Fruit fly (Drosophila melanogaster) whole organism, wandering third instar larva: Measurements from ENCODE around the gene prd1.

ENCODE experiments used
- Abd-B ChIP-seq: fragments of >200 bp; optimal IDR thresholded peaks from 2 replicates; lab custom pipeline; 2017; ENCODE audit warnings: missing biosample characterization, missing genetic modification characterization
- CG32264 ChIP-seq: fragments of 200-800 bp; sonication (Bioruptor generic); optimal IDR thresholded peaks from 2 replicates; lab custom pipeline; 2016; ENCODE audit warnings: missing biosample characterization, missing genetic modification characterization
- CG9705 ChIP-seq: fragments of 200-800 bp; sonication (Bioruptor generic); optimal IDR thresholded peaks from 2 replicates; lab custom pipeline; 2018; ENCODE audit warnings: missing biosample characterization, mild to moderate bottlenecking, missing genetic modification characterization
- CrebA ChIP-seq: fragments of 200-800 bp; sonication (Bioruptor generic); optimal IDR thresholded peaks from 2 replicates; lab custom pipeline; 2016; ENCODE audit warnings: missing biosample characterization, mild to moderate bottlenecking, missing genetic modification characterization, borderline replicate concordance
- Dfd ChIP-seq: fragments of >200 bp; optimal IDR thresholded peaks from 2 replicates; lab custom pipeline; 2017; ENCODE audit warnings: missing biosample characterization, missing genetic modification characterization
- Dif ChIP-seq: fragments of 200-275, 200-300 bp; sonication (Bioruptor generic); optimal IDR thresholded peaks from 2 replicates; lab custom pipeline; 2018; ENCODE audit warnings: missing biosample characterization, missing genetic modification characterization; ENCODE audit not compliant: partially characterized antibody
- GATAd ChIP-seq: sonication (Bioruptor generic); optimal IDR thresholded peaks from 2 replicates; lab custom pipeline; 2016; ENCODE audit warnings: missing biosample characterization, missing genetic modification characterization
- HLH106 ChIP-seq: fragments of 200-800 bp; optimal IDR thresholded peaks from 3 replicates; lab custom pipeline; 2019; ENCODE audit warnings: missing biosample characterization, mild to moderate bottlenecking, missing genetic modification characterization, moderate library complexity
- Hnf4 ChIP-seq: fragments of 200-800 bp; sonication (Bioruptor generic); optimal IDR thresholded peaks from 2 replicates; lab custom pipeline; 2016; ENCODE audit warnings: missing biosample characterization, mild to moderate bottlenecking, missing genetic modification characterization
- Hr78 ChIP-seq: fragments of >200 bp; optimal IDR thresholded peaks from 2 replicates; lab custom pipeline; 2017; ENCODE audit warnings: missing biosample characterization, missing genetic modification characterization
- Hr83 ChIP-seq: fragments of 200-300 bp; sonication (Bioruptor generic); optimal IDR thresholded peaks from 2 replicates; lab custom pipeline; 2016; ENCODE audit warnings: missing biosample characterization, mild to moderate bottlenecking, missing genetic modification characterization, moderate library complexity; ENCODE audit not compliant: poor library complexity, severe bottlenecking
- Jra ChIP-seq: sonication (Bioruptor generic); optimal IDR thresholded peaks from 2 replicates; lab custom pipeline; 2016; ENCODE audit warnings: missing biosample characterization, missing genetic modification characterization
- Mio ChIP-seq: sonication (Bioruptor generic); optimal IDR thresholded peaks from 2 replicates; lab custom pipeline; 2016; ENCODE audit warnings: missing biosample characterization, missing genetic modification characterization
- Myc ChIP-seq: fragments of >200 bp; optimal IDR thresholded peaks from 2 replicates; lab custom pipeline; 2017
- N ChIP-seq: fragments of >200 bp; optimal IDR thresholded peaks from 2 replicates; lab custom pipeline; 2018; ENCODE audit warnings: missing biosample characterization, missing external identifiers, missing genetic modification characterization
- OdsH ChIP-seq: fragments of 200-800 bp; sonication (Bioruptor generic); optimal IDR thresholded peaks from 2 replicates; lab custom pipeline; 2016; ENCODE audit warnings: missing biosample characterization, mild to moderate bottlenecking, missing genetic modification characterization
- Rel ChIP-seq, 2 experiments: fragments of 200-800 bp; sonication (Bioruptor generic) in 1 of 2; optimal IDR thresholded peaks; 2 replicates in 1 of 2; 3 replicates in 1 of 2; lab custom pipeline; 2016 to 2019; ENCODE audit warnings: mild to moderate bottlenecking in 2 of 2, missing biosample characterization in 2 of 2, missing genetic modification characterization in 2 of 2, moderate library complexity in 1 of 2
- Sp1 ChIP-seq: fragments of 200-800 bp; sonication (Bioruptor generic); optimal IDR thresholded peaks from 3 replicates; lab custom pipeline; 2019; ENCODE audit warnings: missing biosample characterization, mild to moderate bottlenecking, missing genetic modification characterization, moderate library complexity
- Vsx2 ChIP-seq: fragments of 200-300, 225-300 bp; sonication (Bioruptor generic); optimal IDR thresholded peaks from 2 replicates; lab custom pipeline; 2018; ENCODE audit warnings: missing biosample characterization, missing genetic modification characterization; ENCODE audit not compliant: partially characterized antibody
- br ChIP-seq: fragments of 200-800 bp; sonication (Bioruptor generic); optimal IDR thresholded peaks from 2 replicates; lab custom pipeline; 2016; ENCODE audit warnings: missing biosample characterization, missing genetic modification characterization
- brk ChIP-seq: fragments of 200-800 bp; sonication (Bioruptor generic); optimal IDR thresholded peaks from 2 replicates; lab custom pipeline; 2016; ENCODE audit warnings: missing biosample characterization, mild to moderate bottlenecking, missing genetic modification characterization
- dl ChIP-seq, 2 experiments: fragments of 175-275, 200-275 bp in 1 of 2; fragments of 200-275 bp in 1 of 2; sonication (Bioruptor generic); optimal IDR thresholded peaks; lab custom pipeline; 2018; ENCODE audit warnings: mild to moderate bottlenecking in 2 of 2, missing biosample characterization in 2 of 2, missing genetic modification characterization in 2 of 2, moderate library complexity in 2 of 2; ENCODE audit not compliant: partially characterized antibody in 2 of 2, insufficient read depth in 1 of 2
- dmrt93B ChIP-seq: fragments of 200-800 bp; sonication (Bioruptor generic); optimal IDR thresholded peaks from 2 replicates; lab custom pipeline; 2018; ENCODE audit warnings: missing biosample characterization, mild to moderate bottlenecking, missing genetic modification characterization
- dsf ChIP-seq: sonication (Bioruptor generic); optimal IDR thresholded peaks from 2 replicates; lab custom pipeline; 2016; ENCODE audit warnings: missing biosample characterization, missing genetic modification characterization, borderline replicate concordance
- ey ChIP-seq: fragments of 200-800 bp; sonication (Bioruptor generic); optimal IDR thresholded peaks from 2 replicates; lab custom pipeline; 2016; ENCODE audit warnings: missing biosample characterization, missing genetic modification characterization
- foxo ChIP-seq, 2 experiments: fragments of 200-800 bp; sonication (Bioruptor generic); optimal IDR thresholded peaks; 2 replicates in 1 of 2; 3 replicates in 1 of 2; lab custom pipeline; 2016 to 2017; ENCODE audit warnings: missing biosample characterization in 2 of 2, missing genetic modification characterization in 2 of 2
- fru ChIP-seq: fragments of 200-800 bp; sonication (Bioruptor generic); optimal IDR thresholded peaks from 3 replicates; lab custom pipeline; 2016; ENCODE audit warnings: missing biosample characterization, mild to moderate bottlenecking, missing genetic modification characterization
- h ChIP-seq: fragments of 200-800 bp; sonication (Bioruptor generic); optimal IDR thresholded peaks from 3 replicates; lab custom pipeline; 2016; ENCODE audit warnings: missing biosample characterization, mild to moderate bottlenecking, missing genetic modification characterization
- jim ChIP-seq: fragments of 175-275, 200-325 bp; sonication (Bioruptor generic); optimal IDR thresholded peaks from 2 replicates; lab custom pipeline; 2016; ENCODE audit warnings: missing biosample characterization, mild to moderate bottlenecking, missing genetic modification characterization
- lola ChIP-seq: fragments of >200 bp; optimal IDR thresholded peaks from 2 replicates; lab custom pipeline; 2017; ENCODE audit warnings: missing biosample characterization, missing genetic modification characterization
- pan ChIP-seq: fragments of >200 bp; optimal IDR thresholded peaks from 2 replicates; lab custom pipeline; 2017
- psq ChIP-seq: fragments of 200-800 bp; sonication (Bioruptor generic); optimal IDR thresholded peaks from 3 replicates; lab custom pipeline; 2017; ENCODE audit warnings: missing biosample characterization, mild to moderate bottlenecking, missing genetic modification characterization, moderate library complexity
- rgr ChIP-seq: fragments of 200-800 bp; sonication (Bioruptor generic); optimal IDR thresholded peaks from 3 replicates; lab custom pipeline; 2016; ENCODE audit warnings: missing biosample characterization, mild to moderate bottlenecking, missing genetic modification characterization
- sage ChIP-seq: fragments of 200-800 bp; sonication (Bioruptor generic); optimal IDR thresholded peaks from 2 replicates; lab custom pipeline; 2016; ENCODE audit warnings: missing biosample characterization, mild to moderate bottlenecking, missing genetic modification characterization
- sv ChIP-seq: fragments of 200-800 bp; sonication (Bioruptor generic); optimal IDR thresholded peaks from 3 replicates; lab custom pipeline; 2016; ENCODE audit warnings: missing biosample characterization, missing genetic modification characterization
- tai ChIP-seq: sonication (Bioruptor generic); optimal IDR thresholded peaks from 2 replicates; lab custom pipeline; 2016; ENCODE audit warnings: missing biosample characterization, missing genetic modification characterization
- usp ChIP-seq: fragments of >200 bp; optimal IDR thresholded peaks from 2 replicates; lab custom pipeline; 2017; ENCODE audit warnings: missing biosample characterization, missing genetic modification characterization
- woc ChIP-seq: sonication (Bioruptor generic); optimal IDR thresholded peaks from 2 replicates; lab custom pipeline; 2016; ENCODE audit warnings: missing biosample characterization, mild to moderate bottlenecking, missing genetic modification characterization

The prd1 gene

dm6 chr3R:11796780-11797179 lies 10.0 kb upstream of the prd1 start, which contains the start of gene Sbf:
Sbf (minus strand) TSS chr3R:11796948.
- TF ChIP-seq br (GFP tag; lab: Kevin White, UChicago): peak; percentile 59
- peak; percentile 61 for TF ChIP-seq Hr83 (GFP tag; lab: Kevin White, UChicago)
- no peak for TF ChIP-seq Dif (GFP tag; lab: Kevin White, UChicago)

dm6 chr3R:11780181-11780688 lies 6.6 kb downstream of the prd1 start:
- TF ChIP-seq Hnf4 (peak; percentile 80), Dfd (no peak), ey (GFP tag; lab: Kevin White, UChicago) (peak; percentile 84), psq (GFP tag; lab: Kevin White, UChicago) (peak; percentile 96), Hr83 (GFP tag; lab: Kevin White, UChicago) (peak; percentile 61), Rel (GFP tag; optimal IDR thresholded peaks at IDR 0.05; lab: Kevin White, UChicago) (peak; percentile 81), Rel (tag; optimal IDR thresholded peaks at IDR 0.05; lab: Kevin White, UChicago) (peak; percentile 42), fru (peak; percentile 90), OdsH (GFP tag; lab: Kevin White, UChicago) (peak; percentile 94), dl (GFP tag; optimal IDR thresholded peaks at IDR 0.05; lab: Kevin White, UChicago; ENCODE audit: insufficient read depth in 1 of 2, partially characterized antibody in 2 of 2) (peak; percentile 55 to 59), HLH106 (tag; lab: Kevin White, UChicago) (peak; percentile 95), foxo (GFP tag; optimal IDR thresholded peaks at IDR 0.05; lab: Kevin White, UChicago) (peak in 1 of 2 experiments; percentile 96), br (GFP tag; lab: Kevin White, UChicago) (peak; percentile 82), Vsx2 (GFP tag; lab: Kevin White, UChicago) (no peak), brk (peak; percentile 61), sage (GFP tag; lab: Kevin White, UChicago) (peak; percentile 91), GATAd (no peak), Hr78 (GFP tag; lab: Kevin White, UChicago) (no peak), sv (peak; percentile 73), CG32264 (GFP tag; lab: Kevin White, UChicago) (peak; percentile 25), Mio (GFP tag; lab: Kevin White, UChicago) (no peak), tai (GFP tag; lab: Kevin White, UChicago) (no peak), N (GFP tag; lab: Kevin White, UChicago) (no peak), dsf (GFP tag; lab: Kevin White, UChicago) (peak; percentile 62), dmrt93B (GFP tag; lab: Kevin White, UChicago) (peak; percentile 95), jim (GFP tag; lab: Kevin White, UChicago) (peak; percentile 31), Sp1 (peak; percentile 96), Abd-B (GFP tag; lab: Kevin White, UChicago) (no peak), CrebA (GFP tag; lab: Kevin White, UChicago) (no peak), h (GFP tag; lab: Kevin White, UChicago) (peak; percentile 91), CG9705 (GFP tag; lab: Kevin White, UChicago) (peak; percentile 74), Dif (GFP tag; lab: Kevin White, UChicago) (peak; percentile 56), usp (GFP tag; lab: Kevin White, UChicago) (no peak), rgr (GFP tag; lab: Kevin White, UChicago) (peak; percentile 94), Jra (GFP tag; lab: Kevin White, UChicago) (peak; percentile 57), pan (lab: Kevin White, UChicago) (no peak), woc (peak; percentile 71), Myc (lab: Kevin White, UChicago) (peak; percentile 7), lola (GFP tag; lab: Kevin White, UChicago) (no peak)
